Worm (Caenorhabditis elegans) whole organism, L4/young adult: Measurements from ENCODE around the gene pmp-5.

Experiments used
- W03F9.2 ChIP-seq: fragments of 150-350 bp; optimal IDR thresholded peaks from 2 replicates; lab custom pipeline; 2014; ENCODE audit warnings: missing biosample characterization, missing genetic modification characterization
- dao-5 ChIP-seq: sonication (generic microtip); optimal IDR thresholded peaks from 2 replicates; lab custom pipeline; 2016; ENCODE audit warnings: missing genotype, missing genetic modification characterization, moderate library complexity, missing compliant biosample characterization
- him-1 ChIP-seq: sonication (generic microtip); optimal IDR thresholded peaks from 2 replicates; lab custom pipeline; 2016; ENCODE audit warnings: missing genotype, missing genetic modification reagents, missing genetic modification characterization, missing compliant biosample characterization

The pmp-5 gene

DNA sequence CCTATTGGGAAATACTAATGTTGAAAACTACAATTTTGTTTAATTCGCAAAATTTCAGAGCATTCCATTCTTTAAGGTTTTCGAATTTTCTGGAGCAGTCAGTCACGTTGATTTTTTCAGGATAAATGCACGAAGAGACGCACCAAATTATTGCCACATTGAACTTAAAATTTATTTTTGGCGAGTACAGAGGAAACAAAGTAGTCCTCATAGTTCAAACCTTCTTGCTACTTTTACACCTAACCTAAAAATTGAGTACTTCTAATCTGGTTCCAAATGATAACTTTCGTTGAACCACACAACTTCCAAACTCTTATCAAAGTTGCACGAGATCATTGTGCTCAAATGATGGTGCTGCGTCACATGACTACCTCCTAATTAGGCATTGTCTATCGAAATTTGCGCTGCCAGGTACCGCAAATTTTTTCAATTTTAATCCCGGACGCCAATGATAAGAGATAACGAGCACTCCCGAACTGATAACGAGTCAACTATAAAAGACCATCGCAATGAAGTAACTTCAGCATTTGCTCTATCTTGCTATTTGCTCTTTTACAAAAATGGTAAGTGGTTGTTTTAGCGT, 51.4 kb downstream of the pmp-5 start, which contains the start of gene cpr-4:
Gene cpr-4, plus strand, starts transcription at position 523 of the 583 bp plus-strand sequence.
- TF ChIP-seq him-1 (tag; lab: Kevin White, UChicago) = no peak
- TF ChIP-seq dao-5 (tag; lab: Kevin White, UChicago) = no peak
- TF ChIP-seq W03F9.2 (tag; lab: Kevin White, UChicago) = no peak
